Fruit fly (Drosophila melanogaster) whole organism: ENCODE data around the gene Dph3.

Source experiments
- CG8478 ChIP-seq: fragments of >200 bp; optimal IDR thresholded peaks from 2 replicates; lab custom pipeline; 2018; ENCODE audit warnings: inconsistent platforms
- Dll ChIP-seq: fragments of >200 bp; optimal IDR thresholded peaks from 2 replicates; lab custom pipeline; 2017
- EcR ChIP-seq, 2 experiments: fragments of >200 bp; optimal IDR thresholded peaks; 2 replicates each; lab custom pipeline; 2017; ENCODE audit warnings: missing biosample characterization in 2 of 2, missing genetic modification characterization in 2 of 2, missing genetic modification reagents in 2 of 2
- pan ChIP-seq: fragments of >200 bp; optimal IDR thresholded peaks from 2 replicates; lab custom pipeline; 2017
- psq ChIP-seq: fragments of >200 bp; optimal IDR thresholded peaks from 2 replicates; lab custom pipeline; 2017
- usp ChIP-seq: fragments of >200 bp; optimal IDR thresholded peaks from 2 replicates; lab custom pipeline; 2017; ENCODE audit warnings: missing biosample characterization, missing genetic modification characterization, mixed read lengths

The Dph3 gene

DNA sequence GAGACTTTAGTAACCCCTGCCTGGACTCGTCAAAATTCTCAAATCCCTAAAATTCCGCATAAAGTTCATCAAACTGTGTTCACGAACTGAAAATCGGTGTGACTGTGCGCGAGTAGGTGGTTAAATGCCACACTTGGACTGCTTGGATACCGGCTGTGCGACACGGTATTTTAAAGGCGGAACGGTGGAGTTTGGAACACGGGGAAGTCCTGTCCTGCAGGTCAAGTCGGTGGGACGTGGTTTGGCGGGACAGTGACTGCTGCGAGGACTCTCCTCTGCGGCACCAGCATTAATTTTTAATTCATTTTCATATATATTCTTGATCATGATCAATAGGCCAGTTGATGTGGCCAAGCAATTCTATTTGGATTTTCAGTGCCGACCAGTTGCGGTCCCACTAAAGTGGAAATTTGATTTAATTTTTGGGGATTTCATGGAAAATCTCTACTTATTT is 3.2 kb downstream of the Dph3 start, which contains the start of the genes Arfip and CG17721:
TSS of gene Arfip (minus strand) at position 96 of the 454 bp plus-strand sequence.
TSS of gene CG17721 (plus strand) at position 223 of the 454 bp plus-strand sequence.
- TF ChIP-seq usp (GFP tag; lab: Kevin White, UChicago) (no peak), pan (lab: Kevin White, UChicago) (no peak), Dll (lab: Kevin White, UChicago) (no peak), psq (lab: Kevin White, UChicago) (no peak), CG8478 (lab: Kevin White, UChicago) (no peak), EcR (GFP tag; optimal IDR thresholded peaks at IDR 0.05; lab: Kevin White, UChicago) (no peak)

- TF ChIP-seq Dll (lab: Kevin White, UChicago) = no peak
- TF ChIP-seq pan (lab: Kevin White, UChicago) = no peak
- TF ChIP-seq CG8478 (lab: Kevin White, UChicago) = no peak
- TF ChIP-seq psq (lab: Kevin White, UChicago) = no peak
- TF ChIP-seq EcR (GFP tag; optimal IDR thresholded peaks at IDR 0.05; lab: Kevin White, UChicago) = no peak
- TF ChIP-seq usp (GFP tag; lab: Kevin White, UChicago) = no peak
Observed at dm6 chr3R:11236041-11236440, 4.3 kb downstream of the Dph3 start, which contains the start of gene CG31441. TSS of gene CG31441 (plus strand) at chr3R:11236286.

- no peak for TF ChIP-seq psq (lab: Kevin White, UChicago)
- TF ChIP-seq EcR (GFP tag; optimal IDR thresholded peaks at IDR 0.05; lab: Kevin White, UChicago) = no peak
- TF ChIP-seq usp (GFP tag; lab: Kevin White, UChicago) = no peak
- TF ChIP-seq pan (lab: Kevin White, UChicago) = no peak
- TF ChIP-seq CG8478 (lab: Kevin White, UChicago) = no peak
- TF ChIP-seq Dll (lab: Kevin White, UChicago) = no peak
Observed at dm6 chr3R:11237598-11237997, 5.9 kb downstream of the Dph3 start, which contains the start of gene CG31388. TSS of gene CG31388 (plus strand) at chr3R:11237815.

DNA sequence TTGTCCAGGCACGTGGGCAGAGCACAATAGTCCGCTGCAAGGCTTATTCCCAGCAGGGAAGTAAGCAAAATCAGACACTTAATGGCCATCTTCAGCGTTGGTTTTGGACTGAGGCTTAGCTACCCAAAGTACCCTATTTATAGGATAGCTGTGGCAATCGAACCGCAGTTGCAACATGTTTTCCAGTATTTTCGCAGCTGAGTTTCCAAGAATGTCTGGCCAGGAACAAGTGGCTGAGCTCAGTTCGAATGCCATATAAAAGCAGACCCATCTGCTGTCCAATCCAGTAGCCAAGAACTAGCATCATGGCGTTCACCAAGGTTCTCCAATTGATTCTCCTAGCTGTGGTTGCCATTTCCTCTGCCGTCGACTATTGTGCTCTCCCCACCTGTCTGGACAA is 9.2 kb downstream of the Dph3 start, which contains the start of the genes scpr-B and scpr-A:
TSS of gene scpr-B (minus strand) at position 101 of the 400 bp plus-strand sequence.
TSS of gene scpr-A (plus strand) at position 293 of the 400 bp plus-strand sequence.
- no peak for TF ChIP-seq pan (lab: Kevin White, UChicago)
- no peak for TF ChIP-seq CG8478 (lab: Kevin White, UChicago)
- TF ChIP-seq EcR (GFP tag; optimal IDR thresholded peaks at IDR 0.05; lab: Kevin White, UChicago) = no peak
- no peak for TF ChIP-seq psq (lab: Kevin White, UChicago)
- TF ChIP-seq usp (GFP tag; lab: Kevin White, UChicago) = no peak
- TF ChIP-seq Dll (lab: Kevin White, UChicago) = no peak

dm6 chr3R:11243057-11243740 is 11.5 kb downstream of the Dph3 start:
- no peak for TF ChIP-seq usp (GFP tag; lab: Kevin White, UChicago)
- no peak for TF ChIP-seq EcR (GFP tag; optimal IDR thresholded peaks at IDR 0.05; lab: Kevin White, UChicago)
- no peak for TF ChIP-seq psq (lab: Kevin White, UChicago)
- TF ChIP-seq Dll (lab: Kevin White, UChicago) = no peak
- TF ChIP-seq CG8478 (lab: Kevin White, UChicago) = no peak
- TF ChIP-seq pan (lab: Kevin White, UChicago) = no peak

dm6 chr3R:11243951-11244660 is 12.4 kb downstream of the Dph3 start, which contains the start of the genes CG17734 and CG5214:
TSS of gene CG17734 (minus strand) at chr3R:11243999.
TSS of gene CG5214 (plus strand) at chr3R:11244302.
- TF ChIP-seq psq (lab: Kevin White, UChicago) = no peak
- no peak for TF ChIP-seq pan (lab: Kevin White, UChicago)
- no peak for TF ChIP-seq Dll (lab: Kevin White, UChicago)
- no peak for TF ChIP-seq usp (GFP tag; lab: Kevin White, UChicago)
- TF ChIP-seq EcR (GFP tag; optimal IDR thresholded peaks at IDR 0.05; lab: Kevin White, UChicago) = no peak
- TF ChIP-seq CG8478 (lab: Kevin White, UChicago) = no peak

- TF ChIP-seq usp (GFP tag; lab: Kevin White, UChicago) = no peak
- no peak for TF ChIP-seq Dll (lab: Kevin White, UChicago)
- TF ChIP-seq CG8478 (lab: Kevin White, UChicago) = no peak
- TF ChIP-seq pan (lab: Kevin White, UChicago) = no peak
- TF ChIP-seq psq (lab: Kevin White, UChicago) = no peak
Observed at dm6 chr3R:11245803-11246202, 14.1 kb downstream of the Dph3 start.

dm6 chr3R:11246865-11247264 is 15.2 kb downstream of the Dph3 start:
- no peak for TF ChIP-seq CG8478 (lab: Kevin White, UChicago)
- TF ChIP-seq EcR (GFP tag; optimal IDR thresholded peaks at IDR 0.05; lab: Kevin White, UChicago) = no peak
- no peak for TF ChIP-seq Dll (lab: Kevin White, UChicago)
- TF ChIP-seq usp (GFP tag; lab: Kevin White, UChicago) = no peak
- TF ChIP-seq psq (lab: Kevin White, UChicago) = no peak
- TF ChIP-seq pan (lab: Kevin White, UChicago) = no peak

- no peak for TF ChIP-seq pan (lab: Kevin White, UChicago)
- no peak for TF ChIP-seq CG8478 (lab: Kevin White, UChicago)
- no peak for TF ChIP-seq usp (GFP tag; lab: Kevin White, UChicago)
- no peak for TF ChIP-seq EcR (GFP tag; optimal IDR thresholded peaks at IDR 0.05; lab: Kevin White, UChicago)
- no peak for TF ChIP-seq psq (lab: Kevin White, UChicago)
- TF ChIP-seq Dll (lab: Kevin White, UChicago) = no peak
Observed at dm6 chr3R:11253768-11254167, 22.1 kb downstream of the Dph3 start.

DNA sequence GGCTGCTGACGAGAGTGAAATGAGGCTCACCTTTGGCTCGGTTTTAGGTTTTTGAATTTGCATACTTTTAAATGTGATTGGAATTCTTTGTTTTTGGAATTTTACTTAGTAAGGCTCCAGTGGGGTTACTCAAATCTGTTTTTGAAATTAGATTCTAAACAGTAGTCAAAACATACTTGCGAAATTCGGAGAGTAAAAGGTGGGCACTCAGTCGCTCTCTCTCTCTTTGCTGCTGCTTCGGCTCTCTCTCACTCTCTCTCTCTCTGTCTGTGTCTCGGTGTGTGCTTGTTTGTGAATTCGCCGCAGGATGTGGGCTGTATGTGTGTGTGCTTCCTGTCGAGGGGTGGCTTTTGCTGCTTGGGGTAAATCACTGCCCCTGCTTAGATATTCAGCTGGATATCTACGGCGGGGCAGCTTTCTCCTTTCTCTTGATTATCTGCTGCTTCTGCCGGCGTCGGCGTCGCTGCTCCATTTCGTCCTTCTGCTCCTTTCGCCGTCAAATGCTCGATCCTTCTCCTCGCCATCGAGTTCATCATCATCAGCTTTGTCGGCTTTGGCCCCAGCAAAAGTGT is 22.8 kb downstream of the Dph3 start:
- TF ChIP-seq usp (GFP tag; lab: Kevin White, UChicago) (no peak), Dll (lab: Kevin White, UChicago) (no peak), EcR (GFP tag; optimal IDR thresholded peaks at IDR 0.05; lab: Kevin White, UChicago) (no peak), psq (lab: Kevin White, UChicago) (no peak), CG8478 (lab: Kevin White, UChicago) (no peak), pan (lab: Kevin White, UChicago) (no peak)
